Worm (Caenorhabditis elegans): Measurements from ENCODE around the gene R04D3.2.

R04D3.2 gene

DNA sequence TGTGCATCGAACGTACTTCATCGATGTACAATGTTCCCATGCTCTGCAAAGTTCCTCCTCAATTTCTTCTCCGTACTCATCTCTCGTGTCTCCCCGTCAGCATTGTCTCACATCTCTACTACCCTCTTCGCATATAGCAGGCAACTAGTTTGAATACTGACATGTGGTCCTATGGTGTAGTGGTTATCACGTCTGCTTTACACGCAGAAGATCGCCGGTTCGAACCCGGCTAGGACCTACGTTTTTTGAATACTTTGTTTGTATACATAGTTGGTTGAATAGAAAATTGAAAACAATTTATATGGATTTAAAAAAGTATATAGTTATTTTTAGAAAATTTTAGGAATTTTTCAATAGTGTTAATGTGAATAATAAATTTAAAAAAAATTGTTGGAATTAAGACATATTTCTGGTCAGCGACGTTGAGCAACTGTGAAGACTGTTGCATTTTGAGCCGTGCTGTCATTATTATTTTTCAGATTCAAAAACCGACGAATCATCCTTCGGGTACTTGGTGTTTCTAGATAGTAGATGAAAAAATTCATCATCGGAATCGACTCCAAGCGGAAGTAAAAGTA lies 20.5 kb upstream of the R04D3.2 start (continued):
- TF ChIP-seq nhr-111 (GFP tag; optimal IDR thresholded peaks at IDR 0.05) (peak; percentile 85), nhr-28 (tag; optimal IDR thresholded peaks at IDR 0.05) (peak; percentile 57), ztf-11 (tag; optimal IDR thresholded peaks at IDR 0.05) (no peak), Y75B8A.6 (GFP tag; IDR thresholded peaks at IDR 0.05) (peak; percentile 96), arid-1 (GFP tag; conservative IDR thresholded peaks at IDR 0.05) (peak; percentile 91), lin-38 (GFP tag; IDR thresholded peaks at IDR 0.05) (no peak), lin-39 (tag; optimal IDR thresholded peaks at IDR 0.05) (no peak), tag-97 (GFP tag; IDR thresholded peaks at IDR 0.05) (no peak), vab-7 (GFP tag; IDR thresholded peaks at IDR 0.05) (peak; percentile 98), mdt-29 (GFP tag; IDR thresholded peaks at IDR 0.05) (peak; percentile 90), duxl-1 (tag; optimal IDR thresholded peaks at IDR 0.05; ENCODE audit: poor library complexity) (no peak), aha-1 (tag) (peak; percentile 80), pha-4 (GFP tag; IDR thresholded peaks at IDR 0.05) (no peak; the same call in none of the 2 replicates), pha-4 (tag; optimal IDR thresholded peaks at IDR 0.05) (peak; percentile 12), ceh-28 (tag; optimal IDR thresholded peaks at IDR 0.05) (no peak), nhr-48 (tag; optimal IDR thresholded peaks at IDR 0.05) (peak; percentile 78), lim-7 (GFP tag; IDR thresholded peaks at IDR 0.05) (peak; percentile 98), spr-1 (tag; optimal IDR thresholded peaks at IDR 0.05) (peak; percentile 79), D1046.2 (GFP tag; IDR thresholded peaks at IDR 0.05) (peak; percentile 91), jun-1 (tag; optimal IDR thresholded peaks at IDR 0.05) (peak; percentile 43), hif-1 (tag; optimal IDR thresholded peaks at IDR 0.05) (no peak), madf-5 (GFP tag; IDR thresholded peaks at IDR 0.05) (peak; percentile 87 to 97), dve-1 (tag; optimal IDR thresholded peaks at IDR 0.05; ENCODE audit: insufficient read depth) (peak; percentile 94), F44E2.7 (GFP tag; IDR thresholded peaks at IDR 0.05) (peak; percentile 94), R02D3.7 (tag; optimal IDR thresholded peaks at IDR 0.05) (no peak), T20F7.1 (GFP tag; optimal IDR thresholded peaks at IDR 0.05) (peak; percentile 81), nhr-77 (tag; optimal IDR thresholded peaks at IDR 0.05) (peak; percentile 71), set-16 (GFP tag; IDR thresholded peaks at IDR 0.05) (no peak), nhr-6 (tag; optimal IDR thresholded peaks at IDR 0.05) (peak; percentile 63), mdl-1 (tag; optimal IDR thresholded peaks at IDR 0.05) (peak; percentile 42 to 64), dmd-8 (GFP tag; IDR thresholded peaks at IDR 0.05) (peak; percentile 97), zag-1 (tag; optimal IDR thresholded peaks at IDR 0.05) (no peak), mxl-2 (GFP tag; conservative IDR thresholded peaks at IDR 0.05) (peak; percentile 79), zfp-3 (GFP tag; conservative IDR thresholded peaks at IDR 0.05) (peak; percentile 85), rbr-2 (tag; optimal IDR thresholded peaks at IDR 0.05) (peak; percentile 90), snpc-1.2 (GFP tag; IDR thresholded peaks at IDR 0.05) (peak; percentile 92), nhr-237 (tag; optimal IDR thresholded peaks at IDR 0.05) (no peak), fkh-10 (GFP tag; optimal IDR thresholded peaks at IDR 0.05) (peak; percentile 31), spr-3 (GFP tag; optimal IDR thresholded peaks at IDR 0.05) (peak; percentile 83), skn-1 (tag; optimal IDR thresholded peaks at IDR 0.05) (no peak), hlh-11 (tag; optimal IDR thresholded peaks at IDR 0.05) (no peak), sdz-12 (GFP tag; optimal IDR thresholded peaks at IDR 0.05) (peak; percentile 90), zip-2 (tag; optimal IDR thresholded peaks at IDR 0.05) (peak; percentile 62), ZK546.5 (tag; optimal IDR thresholded peaks at IDR 0.05) (no peak), dpl-1 (GFP tag; optimal IDR thresholded peaks at IDR 0.05) (peak; percentile 57), cey-2 (tag; optimal IDR thresholded peaks at IDR 0.05; ENCODE audit: borderline replicate concordance, insufficient read depth) (peak; percentile 20), pqm-1 (tag; optimal IDR thresholded peaks at IDR 0.05) (no peak), ceh-32 (tag; optimal IDR thresholded peaks at IDR 0.05; ENCODE audit: poor library complexity) (peak; percentile 79), ces-1 (GFP tag; optimal IDR thresholded peaks at IDR 0.05) (peak; percentile 23), mes-2 (tag; optimal IDR thresholded peaks at IDR 0.05; ENCODE audit: poor library complexity, severe bottlenecking) (no peak)
